Worm (Caenorhabditis elegans) whole organism, L2 larva: ENCODE results near the gene srh-74.
A peak's percentile ranks its signal among the peaks of the same experiment; 100 is the strongest.

ENCODE experiments used
- ama-1 ChIP-seq: fragments of 150-350 bp; optimal IDR thresholded peaks from 2 replicates; lab custom pipeline; 2018; ENCODE audit warnings: inconsistent platforms
- lsy-2 ChIP-seq, 2 experiments: fragments of 150-350 bp in 1 of 2; sonication (generic microtip) in 1 of 2; optimal IDR thresholded peaks; 2 replicates each; lab custom pipeline; 2014 to 2017; ENCODE audit warnings: missing biosample characterization in 2 of 2, missing genetic modification characterization in 2 of 2
- nhr-11 ChIP-seq: fragments of 150-350 bp; optimal IDR thresholded peaks from 2 replicates; lab custom pipeline; 2014; ENCODE audit warnings: missing biosample characterization, missing genetic modification characterization
- nhr-237 ChIP-seq: fragments of 150-350 bp; optimal IDR thresholded peaks from 2 replicates; lab custom pipeline; 2014; ENCODE audit warnings: missing biosample characterization, missing genetic modification characterization
- sma-3 ChIP-seq: sonication (generic microtip); optimal IDR thresholded peaks from 2 replicates; lab custom pipeline; 2016; ENCODE audit warnings: missing genetic modification reagents, missing genetic modification characterization, missing compliant biosample characterization
- sma-9 ChIP-seq, 2 experiments: fragments of 150-350 bp in 1 of 2; sonication (generic microtip) in 1 of 2; optimal IDR thresholded peaks; 2 replicates each; lab custom pipeline; 2014 to 2016; ENCODE audit warnings: missing genetic modification characterization in 2 of 2, mild to moderate bottlenecking in 1 of 2, missing biosample characterization in 1 of 2, missing compliant biosample characterization in 1 of 2, missing genetic modification reagents in 1 of 2, moderate library complexity in 1 of 2
- unc-62 ChIP-seq: fragments of 150-350 bp; optimal IDR thresholded peaks from 2 replicates; lab custom pipeline; 2014; ENCODE audit warnings: missing biosample characterization, missing genetic modification reagents, missing genetic modification characterization

ce11 chrV:11080345-11081102 is 31.9 kb upstream of the srh-74 start, which contains the start of gene act-1:
- TF ChIP-seq sma-9 (GFP tag; optimal IDR thresholded peaks at IDR 0.05; lab: Kevin White, UChicago) (peak; percentile 60), sma-9 (tag; optimal IDR thresholded peaks at IDR 0.05; lab: Kevin White, UChicago) (no peak), unc-62 (GFP tag; lab: Kevin White, UChicago) (no peak), nhr-237 (tag; lab: Kevin White, UChicago) (no peak), lsy-2 (tag; optimal IDR thresholded peaks at IDR 0.05; lab: Kevin White, UChicago) (peak in 1 of 2 experiments; percentile 29), sma-3 (GFP tag; lab: Kevin White, UChicago) (no peak), ama-1 (lab: Kevin White, UChicago) (no peak), nhr-11 (tag; lab: Kevin White, UChicago) (no peak)
